Fruit fly (Drosophila melanogaster) whole organism, embryonic: ENCODE data around the gene msopa.

Source experiments
- ATbp ChIP-seq: fragments of 200-800 bp; sonication (Bioruptor generic); optimal IDR thresholded peaks from 2 replicates; lab custom pipeline; 2017; ENCODE audit warnings: missing biosample characterization, mild to moderate bottlenecking, missing genetic modification characterization, missing genetic modification reagents
- Ada2b ChIP-seq: fragments of 200-800 bp; sonication (Bioruptor generic); IDR thresholded peaks from 2 replicates; pipeline ENCODE4 v1.3.6; 2022; ENCODE audit warnings: missing biosample characterization, missing genetic modification characterization
- Antp ChIP-seq: fragments of 200-800 bp; sonication (Bioruptor generic); optimal IDR thresholded peaks from 3 replicates; lab custom pipeline; 2016; ENCODE audit warnings: missing biosample characterization, missing genetic modification characterization
- Atf-2 ChIP-seq: fragments of 200-800 bp; sonication (Bioruptor generic); optimal IDR thresholded peaks from 2 replicates; lab custom pipeline; 2016; ENCODE audit warnings: missing biosample characterization, missing genetic modification characterization
- CG11723 ChIP-seq: fragments of 200-800 bp; sonication (Bioruptor generic); optimal IDR thresholded peaks from 2 replicates; lab custom pipeline; 2017; ENCODE audit warnings: missing biosample characterization, mild to moderate bottlenecking, missing genetic modification characterization
- CG12155 ChIP-seq: fragments of 200-800 bp; sonication (Bioruptor generic); optimal IDR thresholded peaks from 3 replicates; lab custom pipeline; 2016; ENCODE audit warnings: missing biosample characterization, missing genetic modification characterization
- CG12299 ChIP-seq: fragments of 200-800 bp; sonication (Bioruptor generic); optimal IDR thresholded peaks from 2 replicates; lab custom pipeline; 2018; ENCODE audit warnings: missing biosample characterization, mild to moderate bottlenecking, missing genetic modification characterization
- CG13894 ChIP-seq: fragments of 200-800 bp; sonication (Bioruptor generic); optimal IDR thresholded peaks from 3 replicates; lab custom pipeline; 2018; ENCODE audit warnings: missing biosample characterization, mild to moderate bottlenecking, missing genetic modification characterization, moderate library complexity
- CG15011 ChIP-seq: fragments of 200-800 bp; sonication (Bioruptor generic); optimal IDR thresholded peaks from 3 replicates; lab custom pipeline; 2018; ENCODE audit warnings: missing biosample characterization, mild to moderate bottlenecking, missing genetic modification characterization
- CG16779 ChIP-seq: fragments of 200-800 bp; sonication (Bioruptor generic); IDR thresholded peaks from 2 replicates; pipeline ENCODE4 v1.3.6; 2022; ENCODE audit warnings: missing biosample characterization, missing genetic modification characterization
- CG16813 ChIP-seq: fragments of 200-800 bp; sonication (Bioruptor generic); IDR thresholded peaks from 3 replicates; pipeline ENCODE4 v1.3.6; 2022; ENCODE audit warnings: missing biosample characterization, missing genetic modification characterization; ENCODE audit not compliant: partially characterized antibody
- CG2129 ChIP-seq: fragments of 200-800 bp; sonication (Bioruptor generic); IDR thresholded peaks from 2 replicates; pipeline ENCODE4 v1.3.6; 2022; ENCODE audit warnings: missing biosample characterization, missing genetic modification characterization; ENCODE audit not compliant: partially characterized antibody
- CG33213 ChIP-seq: fragments of 200-800 bp; sonication (Bioruptor generic); optimal IDR thresholded peaks from 3 replicates; lab custom pipeline; 2016; ENCODE audit warnings: missing biosample characterization, missing genetic modification characterization
- CG3847 ChIP-seq: fragments of 200-800 bp; sonication (Bioruptor generic); IDR thresholded peaks from 2 replicates; pipeline ENCODE4 v1.3.6; 2022; ENCODE audit warnings: missing biosample characterization, missing genetic modification characterization
- CG4424 ChIP-seq: fragments of 200-800 bp; sonication (Bioruptor generic); optimal IDR thresholded peaks from 3 replicates; lab custom pipeline; 2016; ENCODE audit warnings: missing biosample characterization, missing genetic modification characterization
- CG6683 ChIP-seq: fragments of 200-800 bp; sonication (Bioruptor generic); optimal IDR thresholded peaks from 2 replicates; lab custom pipeline; 2017; ENCODE audit warnings: missing biosample characterization, mild to moderate bottlenecking, missing genetic modification characterization, missing genetic modification reagents
- CG8359 ChIP-seq: fragments of 200-800 bp; sonication (Bioruptor generic); optimal IDR thresholded peaks from 2 replicates; lab custom pipeline; 2017; ENCODE audit warnings: missing biosample characterization, mild to moderate bottlenecking, missing genetic modification characterization, borderline replicate concordance
- CG9797 ChIP-seq: fragments of 200-800 bp; sonication (Bioruptor generic); optimal IDR thresholded peaks from 3 replicates; lab custom pipeline; 2018; ENCODE audit warnings: missing biosample characterization, mild to moderate bottlenecking, missing genetic modification characterization
- Dad ChIP-seq: fragments of 200-800 bp; sonication (Bioruptor generic); optimal IDR thresholded peaks from 3 replicates; lab custom pipeline; 2016; ENCODE audit warnings: missing biosample characterization, missing genetic modification characterization
- Dref ChIP-seq: fragments of 200-800 bp; sonication (Bioruptor generic); IDR thresholded peaks from 2 replicates; pipeline ENCODE4 v1.3.6; 2022; ENCODE audit warnings: missing biosample characterization, missing genetic modification characterization
- Eip74EF ChIP-seq, 2 experiments: fragments of 200-800 bp in 1 of 2; fragments of >200 bp in 1 of 2; sonication (Bioruptor generic) in 1 of 2; optimal IDR thresholded peaks; 2 replicates each; lab custom pipeline; 2017 to 2019; ENCODE audit warnings: missing biosample characterization in 2 of 2, missing genetic modification characterization in 2 of 2, mild to moderate bottlenecking in 1 of 2, moderate library complexity in 1 of 2
- H2.0 ChIP-seq: fragments of 200-800 bp; sonication (Bioruptor generic); IDR thresholded peaks from 2 replicates; pipeline ENCODE4 v1.3.6; 2022; ENCODE audit warnings: missing biosample characterization, missing genetic modification characterization
- HLH4C ChIP-seq: fragments of 200-800 bp; sonication (Bioruptor generic); IDR thresholded peaks from 3 replicates; pipeline ENCODE4 v1.3.6; 2022; ENCODE audit warnings: missing biosample characterization, missing genetic modification characterization; ENCODE audit not compliant: partially characterized antibody
- HmgD ChIP-seq: fragments of 200-800 bp; sonication (Bioruptor generic); optimal IDR thresholded peaks from 3 replicates; lab custom pipeline; 2016; ENCODE audit warnings: missing biosample characterization, missing genetic modification characterization
- Hmx ChIP-seq: fragments of 200-800 bp; sonication (Bioruptor generic); optimal IDR thresholded peaks from 2 replicates; lab custom pipeline; 2016; ENCODE audit warnings: missing biosample characterization, missing genetic modification characterization
- Kr ChIP-seq: fragments of 200-800 bp; sonication (Bioruptor generic); optimal IDR thresholded peaks from 2 replicates; lab custom pipeline; 2017; ENCODE audit warnings: missing biosample characterization, mild to moderate bottlenecking, missing genetic modification characterization
- Lim3 ChIP-seq: fragments of 200-800 bp; sonication (Bioruptor generic); IDR thresholded peaks from 2 replicates; pipeline ENCODE4 v1.3.6; 2022; ENCODE audit warnings: missing biosample characterization, missing genetic modification characterization
- Mad ChIP-seq: fragments of 200-800 bp; sonication (Bioruptor generic); optimal IDR thresholded peaks from 2 replicates; lab custom pipeline; 2016; ENCODE audit warnings: missing biosample characterization, missing genetic modification characterization
- Opbp ChIP-seq: fragments of 200-800 bp; sonication (Bioruptor generic); IDR thresholded peaks from 3 replicates; pipeline ENCODE4 v1.3.6; 2022; ENCODE audit warnings: missing biosample characterization, missing genetic modification characterization; ENCODE audit not compliant: partially characterized antibody
- PHDP ChIP-seq: fragments of 200-800 bp; sonication (Bioruptor generic); optimal IDR thresholded peaks from 3 replicates; lab custom pipeline; 2018; ENCODE audit warnings: missing biosample characterization, mild to moderate bottlenecking, missing genetic modification characterization, moderate library complexity
- Rx ChIP-seq: fragments of 200-800 bp; sonication (Bioruptor generic); IDR thresholded peaks from 2 replicates; pipeline ENCODE4 v1.3.6; 2022; ENCODE audit warnings: missing biosample characterization, missing genetic modification characterization
- YL-1 ChIP-seq: fragments of 200-800 bp; sonication (Bioruptor generic); optimal IDR thresholded peaks from 3 replicates; lab custom pipeline; 2017; ENCODE audit warnings: missing biosample characterization, mild to moderate bottlenecking, missing genetic modification characterization
- ab ChIP-seq: fragments of 200-800 bp; sonication (Bioruptor generic); optimal IDR thresholded peaks from 2 replicates; lab custom pipeline; 2016; ENCODE audit warnings: missing biosample characterization, missing genetic modification characterization
- ac ChIP-seq: fragments of 200-800 bp; sonication (Bioruptor generic); optimal IDR thresholded peaks from 3 replicates; lab custom pipeline; 2017; ENCODE audit warnings: missing biosample characterization, mild to moderate bottlenecking, missing genetic modification characterization
- br ChIP-seq: fragments of >200 bp; optimal IDR thresholded peaks from 2 replicates; lab custom pipeline; 2017
- croc ChIP-seq: fragments of 200-800 bp; sonication (Bioruptor generic); conservative IDR thresholded peaks from 3 replicates; pipeline ENCODE4 v1.3.6; 2022; ENCODE audit warnings: missing biosample characterization, missing genetic modification characterization
- crol ChIP-seq: fragments of 200-800 bp; sonication (Bioruptor generic); IDR thresholded peaks from 2 replicates; pipeline ENCODE4 v1.3.6; 2022; ENCODE audit warnings: missing biosample characterization, missing genetic modification characterization
- dimm ChIP-seq: fragments of 200-800 bp; sonication (Bioruptor generic); IDR thresholded peaks from 2 replicates; pipeline ENCODE4 v1.3.6; 2022; ENCODE audit warnings: missing biosample characterization, missing genetic modification characterization
- dm ChIP-seq: fragments of 200-800 bp; sonication (Bioruptor generic); optimal IDR thresholded peaks from 3 replicates; lab custom pipeline; 2016; ENCODE audit warnings: missing biosample characterization, missing genetic modification characterization
- dmrt99B ChIP-seq: fragments of 200-800 bp; sonication (Bioruptor generic); optimal IDR thresholded peaks from 2 replicates; lab custom pipeline; 2018; ENCODE audit warnings: missing biosample characterization, mild to moderate bottlenecking, missing genetic modification characterization, moderate library complexity
- emc ChIP-seq: fragments of 200-800 bp; sonication (Bioruptor generic); optimal IDR thresholded peaks from 2 replicates; lab custom pipeline; 2016; ENCODE audit warnings: missing biosample characterization, missing genetic modification characterization
- gfzf ChIP-seq: fragments of 200-800 bp; sonication (Bioruptor generic); optimal IDR thresholded peaks from 2 replicates; lab custom pipeline; 2016; ENCODE audit warnings: missing biosample characterization, mild to moderate bottlenecking, missing genetic modification characterization, moderate library complexity
- jigr1 ChIP-seq: fragments of 200-800 bp; sonication (Bioruptor generic); IDR thresholded peaks from 3 replicates; pipeline ENCODE4 v1.3.6; 2022; ENCODE audit warnings: missing biosample characterization, missing genetic modification characterization
- lmd ChIP-seq: fragments of 200-800 bp; sonication (Bioruptor generic); IDR thresholded peaks from 2 replicates; pipeline ENCODE4 v1.3.6; 2022; ENCODE audit warnings: missing biosample characterization, missing genetic modification characterization
- maf-S ChIP-seq: fragments of 200-800 bp; sonication (Bioruptor generic); optimal IDR thresholded peaks from 2 replicates; lab custom pipeline; 2016; ENCODE audit warnings: missing biosample characterization, missing genetic modification characterization
- sc ChIP-seq, 3 experiments: fragments of >200 bp in 2 of 3; fragments of 200-800 bp in 1 of 3; sonication (Bioruptor generic) in 1 of 3; optimal IDR thresholded peaks; 2 replicates in 2 of 3; 3 replicates in 1 of 3; lab custom pipeline; 2017; ENCODE audit warnings: mild to moderate bottlenecking in 1 of 3, missing biosample characterization in 1 of 3, missing genetic modification characterization in 1 of 3, missing genetic modification reagents in 1 of 3
- sisA ChIP-seq: fragments of 200-800 bp; sonication (Bioruptor generic); IDR thresholded peaks from 2 replicates; pipeline ENCODE4 v1.3.6; 2022; ENCODE audit warnings: missing biosample characterization, missing genetic modification characterization
- slou ChIP-seq: fragments of 200-800 bp; sonication (Bioruptor generic); optimal IDR thresholded peaks from 3 replicates; lab custom pipeline; 2016; ENCODE audit warnings: missing biosample characterization, missing genetic modification characterization
- sna ChIP-seq: fragments of 200-800 bp; sonication (Bioruptor generic); IDR thresholded peaks from 2 replicates; pipeline ENCODE4 v1.3.6; 2022; ENCODE audit warnings: missing biosample characterization, missing genetic modification characterization; ENCODE audit not compliant: partially characterized antibody
- trem ChIP-seq: fragments of 200-800 bp; optimal IDR thresholded peaks from 3 replicates; lab custom pipeline; 2019; ENCODE audit warnings: missing biosample characterization, mild to moderate bottlenecking, missing genetic modification characterization, moderate library complexity
- trh ChIP-seq: fragments of 200-800 bp; sonication (Bioruptor generic); optimal IDR thresholded peaks from 2 replicates; lab custom pipeline; 2016; ENCODE audit warnings: missing biosample characterization, missing genetic modification characterization

msopa gene

DNA sequence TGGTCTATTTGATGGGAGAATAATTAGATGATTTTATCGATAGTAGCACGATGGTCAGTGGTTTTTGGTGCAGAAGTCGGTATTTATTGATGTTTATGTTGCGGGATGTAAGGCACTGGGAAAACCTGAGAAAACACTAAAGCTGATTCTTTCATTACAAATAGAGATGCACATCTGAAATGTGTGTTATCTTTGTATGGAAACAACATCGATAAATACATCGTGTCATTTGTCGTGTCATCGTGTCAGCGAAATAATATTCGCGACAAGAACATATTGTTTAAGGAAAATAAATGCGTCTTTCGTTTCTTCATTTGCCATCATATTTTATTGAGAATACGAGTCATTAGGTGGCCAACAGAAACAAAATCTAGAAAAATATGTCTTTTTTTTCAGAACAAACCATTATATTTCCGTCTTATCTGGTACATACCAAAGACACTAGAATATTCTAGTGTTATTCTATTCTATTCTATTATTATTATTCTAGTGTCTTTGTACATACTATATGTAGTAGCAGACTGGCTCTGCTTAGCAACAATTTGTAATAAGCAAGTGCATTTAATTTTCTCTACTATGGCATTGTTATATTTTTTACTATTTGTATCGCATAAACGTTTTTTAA lies 8.1 kb upstream of the msopa start, which contains the start of gene CG7133 (continued):
- TF ChIP-seq CG4424 (no peak), HmgD (GFP tag; lab: Kevin White, UChicago) (no peak), CG16779 (GFP tag; lab: Robert Waterston, UW) (no peak), trem (tag; lab: Kevin White, UChicago) (no peak), CG33213 (GFP tag; lab: Kevin White, UChicago) (no peak), Lim3 (GFP tag; lab: Robert Waterston, UW) (no peak), dimm (GFP tag; lab: Robert Waterston, UW) (no peak), gfzf (GFP tag; lab: Kevin White, UChicago) (peak; percentile 56), croc (no peak), PHDP (tag; lab: Kevin White, UChicago) (no peak), Dref (GFP tag; lab: Robert Waterston, UW) (peak; percentile 70), br (no peak), Ada2b (no peak), emc (GFP tag; lab: Kevin White, UChicago) (no peak), CG15011 (GFP tag; lab: Kevin White, UChicago) (no peak), ATbp (GFP tag; lab: Kevin White, UChicago) (no peak), Antp (GFP tag; lab: Kevin White, UChicago) (no peak), Rx (GFP tag; lab: Robert Waterston, UW) (no peak), ac (GFP tag; lab: Kevin White, UChicago) (no peak), CG12299 (no peak), ab (no peak), trh (GFP tag; lab: Kevin White, UChicago) (peak; percentile 1), Kr (GFP tag; lab: Kevin White, UChicago) (no peak), CG13894 (tag; lab: Kevin White, UChicago) (peak; percentile 60), slou (GFP tag; lab: Kevin White, UChicago) (no peak), Eip74EF (GFP tag; optimal IDR thresholded peaks at IDR 0.05; lab: Kevin White, UChicago) (no peak), dm (GFP tag; lab: Kevin White, UChicago) (no peak), H2.0 (GFP tag; lab: Robert Waterston, UW) (no peak), Mad (GFP tag; lab: Kevin White, UChicago) (no peak), dmrt99B (tag; lab: Kevin White, UChicago) (no peak), CG3847 (no peak), CG12155 (no peak), HLH4C (GFP tag; lab: Robert Waterston, UW) (peak; percentile 82), CG6683 (GFP tag; lab: Kevin White, UChicago) (no peak), CG16813 (GFP tag; lab: Robert Waterston, UW) (peak; percentile 85), YL-1 (peak; percentile 37), jigr1 (GFP tag; lab: Robert Waterston, UW) (no peak), sc (optimal IDR thresholded peaks at IDR 0.05; lab: Kevin White, UChicago) (no peak), sc (GFP tag; optimal IDR thresholded peaks at IDR 0.05; lab: Kevin White, UChicago) (no peak), Hmx (no peak), sisA (GFP tag; lab: Robert Waterston, UW) (no peak), sna (GFP tag; lab: Robert Waterston, UW) (peak; percentile 90), maf-S (no peak), lmd (no peak), crol (GFP tag; lab: Robert Waterston, UW) (no peak), Opbp (GFP tag; lab: Robert Waterston, UW) (peak; percentile 88), CG2129 (no peak; the same call in 1 of the 2 replicates), CG8359 (GFP tag; lab: Kevin White, UChicago) (no peak), CG9797 (peak; percentile 48), CG11723 (no peak), Dad (GFP tag; lab: Kevin White, UChicago) (no peak), Atf-2 (no peak)
